Worm (Caenorhabditis elegans): ENCODE data around the gene C04E7.3.
"Not testable (repeated sequence)": the region's sequence is repeated elsewhere in the genome, so short reads cannot be mapped to it uniquely, and the experiment has no call there.

The C04E7.3 gene

DNA sequence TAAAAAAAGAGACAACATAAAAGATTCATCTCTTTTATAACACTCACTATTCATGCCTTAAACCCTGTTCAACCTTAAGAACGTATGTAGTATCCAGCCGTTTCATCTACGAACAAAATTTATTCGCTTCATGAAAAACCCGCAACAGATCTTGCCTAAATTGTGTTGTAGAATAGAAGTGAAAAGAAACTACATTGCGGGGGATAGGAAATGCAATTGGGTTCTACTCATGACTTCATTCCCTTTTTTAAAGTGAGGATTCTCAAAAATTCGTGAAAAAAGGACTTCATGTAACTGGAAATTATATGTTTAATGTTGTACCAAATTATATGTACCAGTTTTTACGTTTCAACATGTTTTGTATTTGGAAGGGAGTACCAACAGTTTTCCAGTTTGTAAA lies 37.9 kb downstream of the C04E7.3 start:
- TF ChIP-seq fkh-10 (GFP tag; optimal IDR thresholded peaks at IDR 0.05) (peak; percentile 36), lin-39 (tag; optimal IDR thresholded peaks at IDR 0.05) (no peak)

DNA sequence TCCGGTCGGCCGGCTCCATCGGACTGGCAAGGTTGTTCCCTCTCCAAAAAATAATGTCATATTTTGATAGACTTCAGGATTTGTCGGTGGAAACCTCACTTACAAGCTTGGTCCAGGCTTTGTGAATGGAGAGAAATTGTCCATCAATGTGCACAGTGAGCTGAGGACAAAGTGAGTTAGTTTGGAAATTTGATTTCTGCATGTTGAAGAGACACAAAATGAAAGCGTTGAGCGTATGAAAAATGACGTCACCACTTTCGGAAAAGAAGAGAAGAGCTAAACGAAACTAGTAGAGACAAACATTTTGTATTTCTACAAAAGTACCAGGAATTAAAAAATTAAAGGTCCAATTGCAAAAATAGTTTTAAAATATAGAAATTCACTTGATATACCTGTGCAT lies 42.0 kb downstream of the C04E7.3 start:
- TF ChIP-seq fkh-10 (GFP tag; optimal IDR thresholded peaks at IDR 0.05) (peak; percentile 94), lsy-12 (tag; optimal IDR thresholded peaks at IDR 0.05) (no peak)

DNA sequence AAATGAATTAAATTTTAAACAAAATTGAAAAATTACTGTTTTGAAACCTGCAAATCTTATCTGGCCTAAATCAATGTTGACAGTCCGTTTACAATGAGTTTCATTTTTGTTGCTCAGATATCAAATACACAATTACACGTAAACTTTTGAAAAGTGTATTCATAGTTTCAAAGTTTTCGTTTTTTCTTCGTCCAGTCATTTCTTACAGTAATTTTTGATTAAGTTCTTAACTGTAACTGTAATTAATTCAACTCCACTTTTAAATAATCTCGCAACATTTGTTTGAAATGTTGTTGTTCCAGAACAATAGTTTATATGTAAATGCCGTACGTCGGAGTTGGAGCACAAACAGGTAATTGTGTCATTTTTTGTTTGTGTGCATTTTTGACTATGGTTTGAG lies 45.5 kb downstream of the C04E7.3 start, which contains the start of gene gcp-2.1:
gcp-2.1 (plus strand) TSS at position 301 of the 400 bp plus-strand sequence.
- no peak for TF ChIP-seq lin-39 (tag; optimal IDR thresholded peaks at IDR 0.05)
- no peak for TF ChIP-seq pqm-1 (tag; optimal IDR thresholded peaks at IDR 0.05)
- no peak for TF ChIP-seq fkh-2 (tag; optimal IDR thresholded peaks at IDR 0.05)
- TF ChIP-seq elt-1 (tag; optimal IDR thresholded peaks at IDR 0.05), result no peak
- no peak for TF ChIP-seq skn-1 (tag; optimal IDR thresholded peaks at IDR 0.05)
- TF ChIP-seq daf-12 (tag; optimal IDR thresholded peaks at IDR 0.05), result no peak

DNA sequence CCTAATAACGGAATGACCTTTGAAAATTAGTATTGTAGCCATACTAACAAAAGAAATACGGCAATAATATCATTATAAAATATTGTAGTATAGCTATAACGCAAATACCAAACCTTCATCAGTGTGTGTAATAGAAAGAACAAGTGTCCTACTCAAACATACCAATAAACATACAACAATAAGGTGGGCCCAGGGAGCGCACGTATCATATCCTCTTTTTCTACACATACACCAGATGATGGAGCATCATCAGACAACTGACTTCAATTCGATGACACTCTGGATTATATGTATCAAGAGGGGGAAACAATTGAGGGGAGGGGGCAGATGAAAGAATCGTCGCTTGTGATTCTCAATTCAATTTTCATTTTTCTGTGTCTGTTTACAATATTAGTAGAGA lies 46.8 kb downstream of the C04E7.3 start:
- TF ChIP-seq ceh-9 (tag; optimal IDR thresholded peaks at IDR 0.05) (no peak), aly-2 (tag; optimal IDR thresholded peaks at IDR 0.05) (no peak), tbx-2 (tag; optimal IDR thresholded peaks at IDR 0.05) (no peak), lin-15B (tag; optimal IDR thresholded peaks at IDR 0.05) (no peak), mml-1 (tag; optimal IDR thresholded peaks at IDR 0.05) (no peak), hmg-11 (tag; optimal IDR thresholded peaks at IDR 0.05) (no peak), nhr-43 (tag; optimal IDR thresholded peaks at IDR 0.05; ENCODE audit: poor library complexity, severe bottlenecking) (no peak), nhr-76 (tag; optimal IDR thresholded peaks at IDR 0.05) (no peak)

DNA sequence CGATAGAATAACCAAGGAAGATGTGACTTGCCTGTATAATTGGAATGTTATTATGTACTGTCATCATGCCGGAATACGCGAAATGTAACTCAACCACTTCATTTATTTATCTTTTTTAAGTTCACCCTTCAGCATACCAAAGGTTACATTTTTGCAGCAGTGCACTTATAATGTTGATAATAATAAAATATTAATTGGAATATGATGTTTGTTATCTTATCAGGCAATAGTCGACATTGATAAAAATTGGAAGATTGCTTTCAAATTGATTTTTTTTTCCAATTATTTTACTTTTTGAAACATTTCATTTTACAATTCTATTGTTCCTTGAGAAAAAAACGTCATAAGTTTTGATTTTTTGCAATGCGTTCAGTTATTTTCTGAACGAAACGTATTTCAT lies 47.9 kb downstream of the C04E7.3 start:
- no peak for TF ChIP-seq nhr-28 (tag; optimal IDR thresholded peaks at IDR 0.05)
- TF ChIP-seq pqm-1 (tag; optimal IDR thresholded peaks at IDR 0.05), result peak; percentile 75
- TF ChIP-seq elt-2 (tag; optimal IDR thresholded peaks at IDR 0.05), result peak; percentile 83
- TF ChIP-seq pha-4 (tag; optimal IDR thresholded peaks at IDR 0.05), result no peak
- TF ChIP-seq nhr-12 (tag; optimal IDR thresholded peaks at IDR 0.05), result no peak

ce11 chrX:296934-297333 lies 50.1 kb downstream of the C04E7.3 start, which contains the start of gene R57.2:
R57.2 (plus strand) TSS chrX:297234.
- TF ChIP-seq nhr-237 (tag; optimal IDR thresholded peaks at IDR 0.05) (no peak), eor-1 (tag; optimal IDR thresholded peaks at IDR 0.05) (no peak)

DNA sequence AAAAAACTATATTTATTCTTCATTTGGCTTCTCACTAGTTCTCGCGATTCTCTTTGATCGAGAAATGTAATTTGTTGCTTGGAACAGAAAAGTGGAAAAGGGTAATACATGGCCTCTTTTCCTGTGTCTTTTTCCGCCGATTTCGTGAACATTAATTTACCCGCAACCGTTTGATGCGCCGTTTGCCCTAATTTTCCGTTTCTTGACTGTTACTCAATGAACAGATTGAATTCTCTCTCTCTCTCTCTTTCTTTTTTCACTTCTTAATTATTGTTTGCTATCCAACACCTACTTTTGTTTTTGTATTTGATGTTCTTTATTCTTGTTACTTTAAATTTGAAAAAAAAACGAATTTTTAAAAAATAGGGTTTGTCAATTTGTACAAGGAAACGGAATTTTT lies 51.3 kb downstream of the C04E7.3 start:
- TF ChIP-seq eor-1 (tag; optimal IDR thresholded peaks at IDR 0.05) (no peak), ZK546.5 (tag; optimal IDR thresholded peaks at IDR 0.05) (no peak), fkh-2 (tag; optimal IDR thresholded peaks at IDR 0.05) (no peak), mml-1 (tag; optimal IDR thresholded peaks at IDR 0.05) (no peak), nfya-1 (tag; optimal IDR thresholded peaks at IDR 0.05; ENCODE audit: insufficient read depth) (no peak), jun-1 (tag; optimal IDR thresholded peaks at IDR 0.05) (no peak), nhr-23 (tag; optimal IDR thresholded peaks at IDR 0.05) (peak; percentile 50), nhr-67 (tag; optimal IDR thresholded peaks at IDR 0.05) (no peak)

DNA sequence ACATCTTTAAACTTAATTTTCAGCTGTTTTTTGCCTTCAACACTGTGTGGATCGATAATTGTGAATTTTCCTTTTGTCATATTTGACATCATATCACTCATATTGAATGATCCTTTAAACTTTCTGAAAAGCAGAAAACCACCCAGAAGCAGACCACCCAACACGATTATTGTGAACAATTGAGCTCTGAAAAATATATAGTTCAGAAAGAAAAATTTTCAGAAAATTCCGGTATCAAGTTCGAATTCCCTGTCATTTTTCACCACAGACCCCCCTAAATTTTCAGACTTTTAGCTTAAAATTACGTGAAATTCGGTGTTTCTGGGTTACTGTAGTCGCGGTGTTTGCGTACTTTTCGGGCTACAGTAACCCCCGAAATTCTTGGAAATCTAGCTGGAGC lies 60.9 kb downstream of the C04E7.3 start, which contains the start of gene Y47C4A.1:
Y47C4A.1 (minus strand) TSS at position 101 of the 400 bp plus-strand sequence.
- TF ChIP-seq ama-1 (optimal IDR thresholded peaks at IDR 0.05); nhr-23 (tag; optimal IDR thresholded peaks at IDR 0.05); aly-2 (tag; optimal IDR thresholded peaks at IDR 0.05): not testable (repeated sequence)
